Worm (Caenorhabditis elegans) whole organism, early embryonic: ENCODE data around the gene wht-3.

Experiments
- B0310.2 ChIP-seq: sonication (generic microtip); optimal IDR thresholded peaks from 2 replicates; lab custom pipeline; 2016; ENCODE audit warnings: mild to moderate bottlenecking, missing genetic modification characterization, missing compliant biosample characterization
- F13C5.2 ChIP-seq: sonication (generic microtip); optimal IDR thresholded peaks from 2 replicates; lab custom pipeline; 2017; ENCODE audit warnings: mild to moderate bottlenecking, missing genetic modification characterization, inconsistent platforms, missing compliant biosample characterization
- aly-1 ChIP-seq: sonication (generic microtip); optimal IDR thresholded peaks from 2 replicates; lab custom pipeline; 2016; ENCODE audit warnings: missing genetic modification characterization, missing compliant biosample characterization
- ama-1 ChIP-seq: fragments of 150-350 bp; optimal IDR thresholded peaks from 2 replicates; lab custom pipeline; 2014
- ceh-13 ChIP-seq: fragments of 200-800 bp; sonication (Bioruptor generic); optimal IDR thresholded peaks from 2 replicates; lab custom pipeline; 2018; ENCODE audit warnings: mild to moderate bottlenecking, missing genetic modification characterization, missing compliant biosample characterization
- ceh-36 ChIP-seq: sonication (generic microtip); optimal IDR thresholded peaks from 2 replicates; lab custom pipeline; 2016; ENCODE audit warnings: missing genetic modification characterization, inconsistent platforms, missing compliant biosample characterization
- ets-7 ChIP-seq: sonication (generic microtip); optimal IDR thresholded peaks from 2 replicates; lab custom pipeline; 2016; ENCODE audit warnings: missing genotype, missing genetic modification characterization, missing compliant biosample characterization
- flt-1 ChIP-seq: fragments of 200-800 bp; sonication (Bioruptor generic); IDR thresholded peaks from 2 replicates; pipeline ENCODE4 v1.3.6; 2022; ENCODE audit warnings: missing genetic modification characterization, missing compliant biosample characterization
- hmbx-1 ChIP-seq: sonication (generic microtip); optimal IDR thresholded peaks from 2 replicates; lab custom pipeline; 2016; ENCODE audit warnings: mild to moderate bottlenecking, missing genetic modification characterization, missing compliant biosample characterization
- hmg-4 ChIP-seq: fragments of 200-800 bp; sonication (Bioruptor generic); optimal IDR thresholded peaks from 2 replicates; lab custom pipeline; 2018; ENCODE audit warnings: mild to moderate bottlenecking, missing genetic modification characterization, missing compliant biosample characterization
- hnd-1 ChIP-seq: sonication (generic microtip); optimal IDR thresholded peaks from 2 replicates; lab custom pipeline; 2016; ENCODE audit warnings: missing genetic modification characterization, missing compliant biosample characterization
- pes-1 ChIP-seq: fragments of 200-800 bp; sonication (Bioruptor generic); IDR thresholded peaks from 2 replicates; pipeline ENCODE4 v1.3.6; 2022; ENCODE audit warnings: missing genetic modification reagents, missing genetic modification characterization, missing compliant biosample characterization
- scrt-1 ChIP-seq: fragments of 200-800 bp; sonication (Bioruptor generic); IDR thresholded peaks from 2 replicates; pipeline ENCODE4 v1.3.6; 2022; ENCODE audit warnings: missing genetic modification characterization, missing compliant biosample characterization
- sea-1 ChIP-seq: fragments of 200-800 bp; sonication (Bioruptor generic); conservative IDR thresholded peaks from 2 replicates; pipeline ENCODE4 v1.3.6; 2022; ENCODE audit warnings: missing genetic modification characterization, missing compliant biosample characterization
- tbx-11 ChIP-seq: fragments of 200-800 bp; sonication (Bioruptor generic); IDR thresholded peaks from 2 replicates; pipeline ENCODE4 v1.3.6; 2022; ENCODE audit warnings: missing genetic modification characterization, missing compliant biosample characterization
- tbx-37 ChIP-seq: fragments of 200-800 bp; sonication (Bioruptor generic); conservative IDR thresholded peaks from 2 replicates; pipeline ENCODE4 v1.3.6; 2022; ENCODE audit warnings: missing genetic modification reagents, missing genetic modification characterization, missing compliant biosample characterization
- tra-4 ChIP-seq: sonication (generic microtip); optimal IDR thresholded peaks from 2 replicates; lab custom pipeline; 2017; ENCODE audit warnings: missing genetic modification characterization, missing compliant biosample characterization

wht-3 gene

ce11 chrIII:4107227-4107626 lies 44.2 kb downstream of the wht-3 start:
- TF ChIP-seq ceh-13 (GFP tag; lab: Kevin White, UChicago) (no peak), ets-7 (no peak), tra-4 (tag; lab: Kevin White, UChicago) (no peak), aly-1 (tag; lab: Kevin White, UChicago) (no peak), hmbx-1 (tag; lab: Kevin White, UChicago) (no peak), ama-1 (lab: Kevin White, UChicago) (no peak), ceh-36 (tag; lab: Kevin White, UChicago) (no peak), F13C5.2 (tag; lab: Kevin White, UChicago) (no peak), hmg-4 (GFP tag; lab: Kevin White, UChicago) (no peak), hnd-1 (tag; lab: Kevin White, UChicago) (no peak), flt-1 (no peak), B0310.2 (tag; lab: Kevin White, UChicago) (no peak), tbx-11 (no peak), scrt-1 (no peak), tbx-37 (no peak)

ce11 chrIII:4106611-4107010 lies 44.8 kb downstream of the wht-3 start:
- TF ChIP-seq ets-7 (no peak), tra-4 (tag; lab: Kevin White, UChicago) (no peak), pes-1 (GFP tag; lab: Robert Waterston, UW) (no peak), B0310.2 (tag; lab: Kevin White, UChicago) (no peak), ceh-13 (GFP tag; lab: Kevin White, UChicago) (no peak), sea-1 (GFP tag; lab: Robert Waterston, UW) (no peak), flt-1 (no peak), ama-1 (lab: Kevin White, UChicago) (no peak), hmg-4 (GFP tag; lab: Kevin White, UChicago) (no peak)

ce11 chrIII:4103171-4103570 lies 48.2 kb downstream of the wht-3 start:
- TF ChIP-seq F13C5.2 (tag; lab: Kevin White, UChicago) (no peak), pes-1 (GFP tag; lab: Robert Waterston, UW) (no peak)

ce11 chrIII:4102039-4102438 lies 49.4 kb downstream of the wht-3 start:
- TF ChIP-seq ama-1 (lab: Kevin White, UChicago) (no peak), sea-1 (GFP tag; lab: Robert Waterston, UW) (no peak), F13C5.2 (tag; lab: Kevin White, UChicago) (no peak), scrt-1 (no peak), ceh-36 (tag; lab: Kevin White, UChicago) (no peak), tra-4 (tag; lab: Kevin White, UChicago) (no peak), ceh-13 (GFP tag; lab: Kevin White, UChicago) (no peak), B0310.2 (tag; lab: Kevin White, UChicago) (no peak), tbx-11 (no peak), hmg-4 (GFP tag; lab: Kevin White, UChicago) (no peak), hnd-1 (tag; lab: Kevin White, UChicago) (no peak), hmbx-1 (tag; lab: Kevin White, UChicago) (no peak), ets-7 (no peak), tbx-37 (no peak), aly-1 (tag; lab: Kevin White, UChicago) (no peak), pes-1 (GFP tag; lab: Robert Waterston, UW) (no peak), flt-1 (no peak)

- TF ChIP-seq pes-1 (GFP tag; lab: Robert Waterston, UW) (no peak), ceh-36 (tag; lab: Kevin White, UChicago) (peak; percentile 7), flt-1 (no peak)
Measured at ce11 chrIII:4101016-4101415, 50.4 kb downstream of the wht-3 start.

ce11 chrIII:4099884-4100596 lies 51.4 kb downstream of the wht-3 start:
- TF ChIP-seq ceh-36 (tag; lab: Kevin White, UChicago), result peak; percentile 64
- TF ChIP-seq aly-1 (tag; lab: Kevin White, UChicago), result no peak
- no peak for TF ChIP-seq sea-1 (GFP tag; lab: Robert Waterston, UW)
- TF ChIP-seq ama-1 (lab: Kevin White, UChicago), result no peak

- TF ChIP-seq ceh-13 (GFP tag; lab: Kevin White, UChicago), result no peak
- TF ChIP-seq aly-1 (tag; lab: Kevin White, UChicago), result peak; percentile 26
Measured at ce11 chrIII:4098751-4099150, 52.6 kb downstream of the wht-3 start.

- no peak for TF ChIP-seq F13C5.2 (tag; lab: Kevin White, UChicago)
- TF ChIP-seq tbx-11, result no peak
- no peak for TF ChIP-seq aly-1 (tag; lab: Kevin White, UChicago)
- TF ChIP-seq hnd-1 (tag; lab: Kevin White, UChicago), result no peak
- no peak for TF ChIP-seq flt-1
- no peak for TF ChIP-seq hmbx-1 (tag; lab: Kevin White, UChicago)
- no peak for TF ChIP-seq tra-4 (tag; lab: Kevin White, UChicago)
- no peak for TF ChIP-seq sea-1 (GFP tag; lab: Robert Waterston, UW)
- no peak for TF ChIP-seq pes-1 (GFP tag; lab: Robert Waterston, UW)
- TF ChIP-seq hmg-4 (GFP tag; lab: Kevin White, UChicago), result no peak
- TF ChIP-seq ceh-13 (GFP tag; lab: Kevin White, UChicago), result no peak
- TF ChIP-seq ceh-36 (tag; lab: Kevin White, UChicago), result no peak
- TF ChIP-seq scrt-1, result no peak
- TF ChIP-seq ets-7, result no peak
- no peak for TF ChIP-seq ama-1 (lab: Kevin White, UChicago)
- TF ChIP-seq tbx-37, result no peak
- TF ChIP-seq B0310.2 (tag; lab: Kevin White, UChicago), result no peak
Measured at ce11 chrIII:4098107-4098620, 53.2 kb downstream of the wht-3 start, which contains the start of gene rei-1. TSS of gene rei-1 (minus strand) at chrIII:4098190.
